Worm (Caenorhabditis elegans) whole organism, mixed stage, embryonic: ENCODE data around the gene H03G16.5.

Experiments
- bed-3 ChIP-seq: fragments of 200-800 bp; sonication (Bioruptor generic); optimal IDR thresholded peaks from 3 replicates; lab custom pipeline; 2018; ENCODE audit warnings: mild to moderate bottlenecking, missing genetic modification characterization, moderate library complexity, missing compliant biosample characterization
- ceh-39 ChIP-seq: fragments of 150-350 bp; optimal IDR thresholded peaks from 2 replicates; lab custom pipeline; 2014; ENCODE audit warnings: missing biosample characterization, missing genetic modification characterization
- ceh-43 ChIP-seq: fragments of 200-800 bp; sonication (Bioruptor generic); optimal IDR thresholded peaks from 2 replicates; lab custom pipeline; 2018; ENCODE audit warnings: mild to moderate bottlenecking, missing genetic modification characterization, moderate library complexity, missing compliant biosample characterization
- ces-1 ChIP-seq: fragments of 150-350 bp; optimal IDR thresholded peaks from 2 replicates; lab custom pipeline; 2014; ENCODE audit warnings: missing biosample characterization, missing genetic modification reagents, missing genetic modification characterization
- cnd-1 ChIP-seq: fragments of 200-800 bp; sonication (Bioruptor generic); optimal IDR thresholded peaks from 2 replicates; lab custom pipeline; 2018; ENCODE audit warnings: mild to moderate bottlenecking, missing genetic modification characterization, missing compliant biosample characterization
- drap-1 ChIP-seq: fragments of 200-800 bp; sonication (Bioruptor generic); optimal IDR thresholded peaks from 3 replicates; lab custom pipeline; 2018; ENCODE audit warnings: mild to moderate bottlenecking, missing genetic modification characterization, missing compliant biosample characterization
- elt-1 ChIP-seq: sonication (generic microtip); optimal IDR thresholded peaks from 2 replicates; lab custom pipeline; 2017; ENCODE audit warnings: missing genetic modification characterization, mild to moderate bottlenecking, missing compliant biosample characterization, antibody characterized with exemption, moderate library complexity, borderline replicate concordance; ENCODE audit not compliant: insufficient read depth
- elt-3 ChIP-seq: fragments of 150-350 bp; optimal IDR thresholded peaks from 2 replicates; lab custom pipeline; 2014; ENCODE audit warnings: missing biosample characterization, missing genetic modification characterization
- flh-1 ChIP-seq: fragments of 200-800 bp; sonication (Bioruptor generic); optimal IDR thresholded peaks from 2 replicates; lab custom pipeline; 2018; ENCODE audit warnings: mild to moderate bottlenecking, missing genetic modification characterization, moderate library complexity, missing compliant biosample characterization
- ham-2 ChIP-seq: fragments of 200-800 bp; sonication (Bioruptor generic); optimal IDR thresholded peaks from 2 replicates; lab custom pipeline; 2018; ENCODE audit warnings: mild to moderate bottlenecking, missing genetic modification characterization, missing compliant biosample characterization
- hlh-1 ChIP-seq: fragments of 150-350 bp; optimal IDR thresholded peaks from 2 replicates; lab custom pipeline; 2014; ENCODE audit warnings: missing biosample characterization, missing genetic modification reagents, missing genetic modification characterization
- lin-13 ChIP-seq: fragments of 150-350 bp; optimal IDR thresholded peaks from 2 replicates; lab custom pipeline; 2014; ENCODE audit warnings: missing biosample characterization, missing genetic modification characterization
- lin-32 ChIP-seq: fragments of 200-800 bp; sonication (Bioruptor generic); optimal IDR thresholded peaks from 2 replicates; lab custom pipeline; 2018; ENCODE audit warnings: mild to moderate bottlenecking, missing genetic modification characterization, missing compliant biosample characterization
- lsy-2 ChIP-seq: fragments of 150-350 bp; optimal IDR thresholded peaks from 2 replicates; lab custom pipeline; 2014; ENCODE audit warnings: missing biosample characterization, missing genetic modification characterization
- mab-5 ChIP-seq: fragments of 150-350 bp; optimal IDR thresholded peaks from 2 replicates; lab custom pipeline; 2014; ENCODE audit warnings: missing biosample characterization, missing genetic modification characterization
- mep-1 ChIP-seq: fragments of 150-350 bp; optimal IDR thresholded peaks from 2 replicates; lab custom pipeline; 2017; ENCODE audit warnings: missing biosample characterization, missing genetic modification reagents, missing genetic modification characterization, inconsistent platforms
- mls-2 ChIP-seq: sonication (generic microtip); optimal IDR thresholded peaks from 2 replicates; lab custom pipeline; 2016; ENCODE audit warnings: mild to moderate bottlenecking, missing genetic modification characterization, moderate library complexity, missing compliant biosample characterization
- nhr-12 ChIP-seq: fragments of 150-350 bp; optimal IDR thresholded peaks from 2 replicates; lab custom pipeline; 2014; ENCODE audit warnings: missing biosample characterization, missing genetic modification characterization
- nhr-2 ChIP-seq: fragments of 150-350 bp; optimal IDR thresholded peaks from 2 replicates; lab custom pipeline; 2014; ENCODE audit warnings: missing biosample characterization, missing genetic modification characterization
- nhr-237 ChIP-seq: fragments of 150-350 bp; optimal IDR thresholded peaks from 2 replicates; lab custom pipeline; 2014; ENCODE audit warnings: missing biosample characterization, missing genetic modification characterization
- nhr-28 ChIP-seq: fragments of 150-350 bp; optimal IDR thresholded peaks from 2 replicates; lab custom pipeline; 2014; ENCODE audit warnings: missing biosample characterization, missing genetic modification characterization
- pha-4 ChIP-seq: fragments of 150-350 bp; optimal IDR thresholded peaks from 2 replicates; lab custom pipeline; 2018; ENCODE audit warnings: missing biosample characterization, missing genetic modification reagents, missing genetic modification characterization
- sem-2 ChIP-seq: fragments of 200-800 bp; sonication (Bioruptor generic); optimal IDR thresholded peaks from 2 replicates; lab custom pipeline; 2018; ENCODE audit warnings: mild to moderate bottlenecking, missing genetic modification characterization, missing compliant biosample characterization
- snpc-4 ChIP-seq: fragments of 150-350 bp; optimal IDR thresholded peaks from 2 replicates; lab custom pipeline; 2014; ENCODE audit warnings: missing biosample characterization, missing genetic modification characterization
- sptf-1 ChIP-seq: sonication (generic microtip); optimal IDR thresholded peaks from 2 replicates; lab custom pipeline; 2017; ENCODE audit warnings: mild to moderate bottlenecking, missing genetic modification characterization, moderate library complexity, missing compliant biosample characterization
- tbx-8 ChIP-seq: fragments of 200-800 bp; sonication (Bioruptor generic); optimal IDR thresholded peaks from 2 replicates; lab custom pipeline; 2018; ENCODE audit warnings: mild to moderate bottlenecking, missing genetic modification characterization, moderate library complexity, missing compliant biosample characterization
- unc-39 ChIP-seq: fragments of 150-350 bp; optimal IDR thresholded peaks from 2 replicates; lab custom pipeline; 2014; ENCODE audit warnings: missing biosample characterization, missing genetic modification characterization
- zip-8 ChIP-seq: fragments of 150-350 bp; optimal IDR thresholded peaks from 2 replicates; lab custom pipeline; 2014; ENCODE audit warnings: missing biosample characterization, missing genetic modification characterization
- ztf-11 ChIP-seq: fragments of 150-350 bp; optimal IDR thresholded peaks from 2 replicates; lab custom pipeline; 2014; ENCODE audit warnings: missing biosample characterization, missing genetic modification characterization

H03G16.5 gene

DNA sequence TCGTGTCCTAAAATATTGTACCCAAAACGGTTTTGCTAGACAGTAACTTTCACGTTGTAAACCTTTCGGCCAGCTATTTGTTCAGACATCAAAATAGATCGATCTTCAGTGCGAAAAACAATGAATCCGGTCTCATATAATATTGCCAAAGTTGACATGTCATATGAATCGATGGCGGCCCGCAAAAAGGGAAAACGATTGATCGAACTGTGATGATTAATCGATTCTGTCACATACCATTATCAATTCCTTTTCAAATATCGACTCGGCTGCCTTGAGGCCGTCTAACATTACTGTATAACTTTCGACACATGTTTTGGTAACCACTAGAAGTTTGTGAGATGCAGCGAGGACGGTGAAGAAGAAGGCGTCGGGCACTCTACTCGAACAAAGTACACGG lies 16.2 kb upstream of the H03G16.5 start:
- TF ChIP-seq pha-4 (tag; lab: Kevin White, UChicago), result no peak

DNA sequence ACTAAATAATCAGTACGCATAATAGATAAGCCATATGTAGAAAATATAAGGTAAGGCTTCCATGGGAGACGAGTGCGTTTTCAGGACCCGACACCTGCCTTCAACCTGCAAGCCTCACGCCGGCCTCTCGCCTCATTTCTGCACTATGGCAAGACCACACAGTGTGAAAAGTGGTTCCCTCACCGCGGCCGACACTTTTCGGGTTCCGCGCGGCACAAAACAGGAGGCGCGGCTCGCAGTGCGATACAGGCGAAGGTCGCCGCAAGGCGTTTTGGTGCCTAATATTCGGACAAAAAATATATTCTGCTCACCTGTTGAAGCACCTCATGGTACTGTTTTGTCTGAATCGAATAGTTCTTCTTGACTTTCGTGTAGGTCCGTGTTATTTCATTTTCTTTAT lies 13.5 kb upstream of the H03G16.5 start:
- TF ChIP-seq ceh-43 (GFP tag; lab: Kevin White, UChicago), result no peak
- no peak for TF ChIP-seq mls-2 (tag; lab: Kevin White, UChicago)
- TF ChIP-seq ces-1 (GFP tag; lab: Kevin White, UChicago), result no peak
- no peak for TF ChIP-seq mep-1 (tag; lab: Kevin White, UChicago)
- TF ChIP-seq sem-2, result no peak
- TF ChIP-seq zip-8 (tag; lab: Kevin White, UChicago), result no peak
- TF ChIP-seq drap-1 (GFP tag; lab: Kevin White, UChicago), result no peak

DNA sequence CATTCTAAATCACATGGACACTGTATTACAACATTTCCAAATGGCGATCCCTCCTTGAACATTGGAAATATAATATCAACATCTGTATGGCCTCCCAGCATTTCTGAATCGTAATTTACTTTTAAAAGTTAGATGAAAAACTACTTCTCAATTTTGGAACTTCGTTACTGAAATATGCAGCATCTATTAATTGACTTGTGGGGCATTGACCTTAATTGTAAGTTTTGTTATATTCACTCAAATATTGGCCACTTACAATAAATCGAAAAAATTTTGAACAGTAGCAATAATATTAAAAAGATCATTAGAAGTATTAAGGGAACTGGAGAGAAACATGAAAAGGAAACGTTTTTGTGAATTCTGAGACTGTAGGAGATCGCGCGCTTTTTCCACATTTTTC lies 12.6 kb upstream of the H03G16.5 start, which contains the start of gene mam-6:
mam-6 (minus strand) TSS at position 101 of the 400 bp plus-strand sequence.
- TF ChIP-seq lin-13 (tag; lab: Kevin White, UChicago) (no peak), ham-2 (GFP tag; lab: Kevin White, UChicago) (no peak), ces-1 (GFP tag; lab: Kevin White, UChicago) (no peak), elt-3 (tag; lab: Kevin White, UChicago) (no peak), drap-1 (GFP tag; lab: Kevin White, UChicago) (no peak), sem-2 (no peak), tbx-8 (GFP tag; lab: Kevin White, UChicago) (no peak), sptf-1 (tag; lab: Kevin White, UChicago) (no peak), mep-1 (tag; lab: Kevin White, UChicago) (no peak), cnd-1 (tag; lab: Kevin White, UChicago) (no peak), ceh-39 (tag; lab: Kevin White, UChicago) (no peak), nhr-2 (tag; lab: Kevin White, UChicago) (no peak), zip-8 (tag; lab: Kevin White, UChicago) (no peak), nhr-12 (no peak), nhr-237 (tag; lab: Kevin White, UChicago) (no peak), lsy-2 (tag; lab: Kevin White, UChicago) (no peak), lin-32 (GFP tag; lab: Kevin White, UChicago) (no peak), ceh-43 (GFP tag; lab: Kevin White, UChicago) (no peak), mls-2 (tag; lab: Kevin White, UChicago) (no peak)

DNA sequence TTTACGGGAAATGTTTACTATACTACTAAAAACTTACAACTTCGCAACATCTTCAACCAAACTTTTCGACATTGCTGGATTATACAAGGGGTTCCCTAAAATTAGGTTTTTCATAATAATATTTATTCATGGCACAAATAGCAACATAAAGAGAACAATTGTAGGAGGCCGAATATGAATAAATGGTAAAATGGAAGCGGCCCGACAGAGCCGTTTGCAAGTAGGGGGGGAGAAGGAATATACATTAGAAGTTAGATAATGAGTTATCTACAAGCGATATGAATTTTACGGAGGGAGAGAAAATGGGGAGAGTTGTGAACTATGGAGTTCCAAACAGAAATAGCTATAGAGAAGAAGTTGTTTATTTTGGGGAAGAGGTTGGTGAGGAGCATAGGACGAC lies 3.7 kb upstream of the H03G16.5 start, which contains the start of gene fbxa-96:
fbxa-96 (minus strand) TSS at position 101 of the 400 bp plus-strand sequence.
- TF ChIP-seq cnd-1 (tag; lab: Kevin White, UChicago) (no peak), ceh-39 (tag; lab: Kevin White, UChicago) (no peak), mab-5 (no peak), sem-2 (no peak), mls-2 (tag; lab: Kevin White, UChicago) (no peak), elt-3 (tag; lab: Kevin White, UChicago) (no peak), sptf-1 (tag; lab: Kevin White, UChicago) (no peak), elt-1 (tag; lab: Kevin White, UChicago) (no peak), hlh-1 (no peak), lin-32 (GFP tag; lab: Kevin White, UChicago) (no peak), mep-1 (tag; lab: Kevin White, UChicago) (no peak), flh-1 (no peak), ztf-11 (no peak), lin-13 (tag; lab: Kevin White, UChicago) (no peak), unc-39 (tag; lab: Kevin White, UChicago) (no peak)
- TF ChIP-seq, all 35 proteins: peak for 0

DNA sequence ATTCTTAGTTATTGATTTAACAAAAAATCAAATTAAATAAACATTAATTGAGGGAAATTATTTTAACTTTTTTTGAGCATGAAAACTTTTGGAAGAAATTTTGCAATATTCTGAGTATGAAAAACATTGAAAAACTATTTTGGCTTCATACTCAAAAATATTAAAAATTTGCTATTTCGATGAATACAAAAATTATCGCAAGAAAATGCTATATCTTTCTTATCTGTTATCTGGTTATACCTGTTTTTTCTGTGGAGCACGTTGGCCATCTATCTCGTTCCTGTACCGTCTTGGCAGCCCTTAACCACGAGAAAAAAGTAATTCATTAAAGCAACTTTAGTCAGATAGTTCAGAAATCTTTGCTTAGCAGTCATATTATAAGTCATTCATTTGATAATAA lies 1.3 kb upstream of the H03G16.5 start:
- no peak for TF ChIP-seq ztf-11
- no peak for TF ChIP-seq lin-13 (tag; lab: Kevin White, UChicago)
- no peak for TF ChIP-seq flh-1
- TF ChIP-seq zip-8 (tag; lab: Kevin White, UChicago), result no peak
- TF ChIP-seq bed-3, result no peak
- TF ChIP-seq elt-1 (tag; lab: Kevin White, UChicago), result no peak
- no peak for TF ChIP-seq nhr-237 (tag; lab: Kevin White, UChicago)
- no peak for TF ChIP-seq hlh-1
- no peak for TF ChIP-seq unc-39 (tag; lab: Kevin White, UChicago)
- TF ChIP-seq drap-1 (GFP tag; lab: Kevin White, UChicago), result no peak
- no peak for TF ChIP-seq mls-2 (tag; lab: Kevin White, UChicago)
- TF ChIP-seq lin-32 (GFP tag; lab: Kevin White, UChicago), result no peak
- TF ChIP-seq nhr-2 (tag; lab: Kevin White, UChicago), result no peak
- no peak for TF ChIP-seq snpc-4 (tag; lab: Kevin White, UChicago)
- TF ChIP-seq sem-2, result no peak
- TF ChIP-seq ceh-39 (tag; lab: Kevin White, UChicago), result no peak
- TF ChIP-seq nhr-28 (tag; lab: Kevin White, UChicago), result no peak
